Fruit fly (Drosophila melanogaster): ENCODE results near the gene CG42704.

The CG42704 gene

DNA sequence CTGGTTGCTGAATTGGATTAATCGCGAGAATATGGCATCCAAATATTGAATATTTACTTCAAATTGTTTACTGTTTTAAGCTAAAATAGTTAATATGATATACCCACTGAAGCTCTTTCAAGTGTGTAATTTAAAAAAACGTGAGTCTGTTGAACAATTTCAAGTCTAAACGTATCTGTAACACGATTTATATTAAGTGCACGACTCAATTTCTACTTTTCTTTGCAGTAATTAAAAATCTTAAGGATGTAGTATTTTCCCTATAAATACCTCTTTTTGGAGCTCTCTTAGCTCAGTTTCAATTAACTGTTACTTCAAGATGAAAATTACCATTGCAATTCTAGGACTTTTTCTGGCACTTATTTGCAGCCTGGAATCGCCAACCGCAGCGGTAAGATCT lies at the start of gene CG42704:
CG42704 (plus strand) TSS at position 301 of the 400 bp plus-strand sequence.
- TF ChIP-seq CG17801 (GFP tag; optimal IDR thresholded peaks at IDR 0.05; ENCODE audit: partially characterized antibody), result no peak

DNA sequence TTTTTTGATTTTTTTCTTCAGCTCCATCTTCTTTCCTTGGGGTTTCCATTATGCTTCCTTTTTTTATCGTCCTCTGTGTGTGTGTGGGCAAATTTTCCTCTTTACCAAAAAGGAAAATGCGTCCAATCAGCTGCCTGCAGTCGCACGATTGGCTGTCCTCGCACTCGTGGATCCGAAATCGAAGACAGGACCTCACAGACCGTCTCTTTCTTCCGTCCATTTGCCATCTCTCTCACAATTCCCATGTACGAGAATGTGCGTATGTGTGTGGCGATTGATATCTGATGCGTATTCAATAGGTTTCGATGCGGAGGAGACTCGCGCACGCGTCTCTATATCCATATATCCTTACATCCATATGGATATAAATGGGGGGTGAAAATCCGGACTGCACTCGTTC lies 44.1 kb upstream of the CG42704 start:
- no peak for TF ChIP-seq CG17801 (GFP tag; optimal IDR thresholded peaks at IDR 0.05; ENCODE audit: partially characterized antibody)

dm6 chrX:7372475-7372874 lies 40.0 kb upstream of the CG42704 start:
- TF ChIP-seq CG17801 (GFP tag; optimal IDR thresholded peaks at IDR 0.05; ENCODE audit: partially characterized antibody), result no peak

DNA sequence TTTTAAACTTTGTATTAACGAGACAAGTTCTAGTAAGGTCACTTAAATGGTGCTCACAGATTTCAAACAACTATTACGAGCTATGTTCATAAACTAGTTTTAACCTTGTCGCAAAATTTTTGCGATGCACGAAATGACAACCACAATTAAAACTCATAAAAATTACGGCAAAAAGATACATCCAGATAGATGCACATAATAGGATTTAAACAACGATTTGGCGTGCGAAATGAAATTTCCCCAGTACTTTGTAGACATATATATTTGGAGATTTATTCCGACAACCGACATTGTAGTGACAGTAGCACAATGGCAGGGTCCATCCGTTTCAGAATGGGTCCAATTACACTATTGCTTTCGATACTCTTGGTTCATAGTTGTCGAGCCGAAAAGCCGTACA lies 34.6 kb upstream of the CG42704 start, which contains the start of gene CheA7a:
CheA7a (plus strand) TSS at position 301 of the 400 bp plus-strand sequence.
- no peak for TF ChIP-seq CG17801 (GFP tag; optimal IDR thresholded peaks at IDR 0.05; ENCODE audit: partially characterized antibody)

DNA sequence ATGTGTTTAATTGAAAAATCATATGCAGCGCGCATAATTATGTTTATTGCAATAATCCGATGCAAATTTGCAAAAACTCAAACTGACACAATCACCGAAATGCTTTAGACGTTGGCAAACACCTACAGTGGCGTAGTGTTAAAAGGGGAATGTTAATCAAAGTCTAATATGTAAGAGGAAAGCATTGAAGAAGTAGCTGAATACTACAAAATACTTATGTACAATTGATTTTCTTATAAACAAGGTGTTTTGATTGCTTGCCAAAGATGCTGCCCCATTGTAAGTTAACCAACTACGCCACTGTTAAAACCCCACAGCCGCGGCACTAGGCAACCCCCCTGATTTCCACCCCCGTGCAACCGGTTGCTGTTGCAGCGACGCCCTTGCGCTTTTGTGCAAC lies 32.9 kb upstream of the CG42704 start:
- TF ChIP-seq CG17801 (GFP tag; optimal IDR thresholded peaks at IDR 0.05; ENCODE audit: partially characterized antibody), result no peak

- TF ChIP-seq CG17801 (GFP tag; optimal IDR thresholded peaks at IDR 0.05; ENCODE audit: partially characterized antibody), result no peak
Measured at dm6 chrX:7382890-7383289, 29.6 kb upstream of the CG42704 start, which contains the start of gene CG42781. Gene CG42781, minus strand, starts transcription at chrX:7382990.

- TF ChIP-seq CG17801 (GFP tag; optimal IDR thresholded peaks at IDR 0.05; ENCODE audit: partially characterized antibody), result no peak
Measured at dm6 chrX:7403074-7403473, 9.4 kb upstream of the CG42704 start, which contains the start of gene CG15035. Gene CG15035, minus strand, starts transcription at chrX:7403174.

- TF ChIP-seq CG17801 (GFP tag; optimal IDR thresholded peaks at IDR 0.05; ENCODE audit: partially characterized antibody), result no peak
Measured at dm6 chrX:7405697-7406096, 6.8 kb upstream of the CG42704 start, which contains the start of gene CG1677. Gene CG1677, minus strand, starts transcription at chrX:7405797.

- no peak for TF ChIP-seq CG17801 (GFP tag; optimal IDR thresholded peaks at IDR 0.05; ENCODE audit: partially characterized antibody)
Measured at dm6 chrX:7406908-7407307, 5.6 kb upstream of the CG42704 start, which contains the start of gene CG32727. Gene CG32727, plus strand, starts transcription at chrX:7407208.

DNA sequence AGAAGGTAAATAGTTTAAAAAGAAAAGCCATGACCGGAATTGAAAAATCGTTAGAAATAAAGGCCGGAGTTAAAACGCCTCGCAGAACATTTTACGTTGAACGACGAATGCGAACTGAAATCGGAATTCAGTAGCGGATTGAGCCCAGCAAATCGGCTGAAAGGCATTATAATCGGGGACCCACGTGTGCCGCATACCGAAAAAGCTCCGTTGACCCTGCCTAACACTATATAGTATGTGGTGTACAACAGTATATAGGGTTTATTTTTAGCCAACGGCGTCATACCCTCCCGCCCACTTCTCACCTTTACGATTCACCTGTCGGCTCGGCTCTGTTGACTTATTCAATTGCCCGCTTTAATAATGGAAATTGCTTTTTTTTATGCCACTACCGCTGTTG lies 662 bp upstream of the CG42704 start, which contains the start of gene CG42246:
CG42246 (minus strand) TSS at position 101 of the 400 bp plus-strand sequence.
- TF ChIP-seq CG17801 (GFP tag; optimal IDR thresholded peaks at IDR 0.05; ENCODE audit: partially characterized antibody), result no peak

DNA sequence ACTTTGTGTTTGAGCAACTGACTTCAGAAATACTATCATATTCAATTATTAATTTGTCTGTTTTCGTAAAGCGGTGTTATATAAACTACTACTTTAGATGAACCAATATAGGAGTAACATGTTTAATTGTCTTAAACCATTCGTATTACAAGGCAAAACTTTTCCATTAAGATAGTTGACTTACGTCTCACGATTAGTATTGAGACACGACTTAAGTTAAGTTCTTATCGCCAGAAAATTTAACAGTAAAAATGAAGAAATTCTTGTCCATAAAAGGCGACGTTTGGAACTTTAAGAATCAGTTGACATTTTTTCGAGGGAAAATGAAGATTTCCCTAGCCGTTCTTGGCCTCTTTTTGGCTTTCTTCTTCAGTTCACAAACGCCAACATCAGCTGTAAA lies 1.1 kb downstream of the CG42704 start, which contains the start of gene CG42705:
CG42705 (plus strand) TSS at position 301 of the 400 bp plus-strand sequence.
- TF ChIP-seq CG17801 (GFP tag; optimal IDR thresholded peaks at IDR 0.05; ENCODE audit: partially characterized antibody), result no peak

dm6 chrX:7415027-7415426 lies 2.6 kb downstream of the CG42704 start:
- no peak for TF ChIP-seq CG17801 (GFP tag; optimal IDR thresholded peaks at IDR 0.05; ENCODE audit: partially characterized antibody)

DNA sequence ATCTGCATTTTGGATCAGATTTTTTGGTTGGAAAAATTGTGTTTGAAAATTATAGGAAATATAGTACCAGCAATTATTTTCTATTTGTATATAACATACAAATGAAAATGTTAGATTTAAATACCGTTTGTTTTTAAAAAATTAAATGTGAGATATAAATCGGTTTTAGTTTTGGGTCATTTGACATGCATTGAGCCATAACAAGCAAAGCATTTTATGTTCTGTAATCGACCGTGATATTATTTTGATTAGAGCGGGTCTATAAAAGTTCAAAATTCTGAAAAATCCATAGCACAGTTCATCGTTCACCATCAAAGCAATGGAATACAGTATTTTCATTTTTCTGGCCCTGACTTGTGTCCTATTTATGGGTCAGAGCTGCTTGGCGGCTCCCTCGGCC lies 4.5 kb downstream of the CG42704 start, which contains the start of gene CG34337:
CG34337 (plus strand) TSS at position 301 of the 400 bp plus-strand sequence.
- TF ChIP-seq CG17801 (GFP tag; optimal IDR thresholded peaks at IDR 0.05; ENCODE audit: partially characterized antibody), result no peak

dm6 chrX:7417875-7418274 lies 5.4 kb downstream of the CG42704 start:
- no peak for TF ChIP-seq CG17801 (GFP tag; optimal IDR thresholded peaks at IDR 0.05; ENCODE audit: partially characterized antibody)

dm6 chrX:7418294-7418693 lies 5.8 kb downstream of the CG42704 start, which contains the start of gene rumpel:
Gene rumpel, plus strand, starts transcription at chrX:7418594.
- TF ChIP-seq CG17801 (GFP tag; optimal IDR thresholded peaks at IDR 0.05; ENCODE audit: partially characterized antibody), result no peak

DNA sequence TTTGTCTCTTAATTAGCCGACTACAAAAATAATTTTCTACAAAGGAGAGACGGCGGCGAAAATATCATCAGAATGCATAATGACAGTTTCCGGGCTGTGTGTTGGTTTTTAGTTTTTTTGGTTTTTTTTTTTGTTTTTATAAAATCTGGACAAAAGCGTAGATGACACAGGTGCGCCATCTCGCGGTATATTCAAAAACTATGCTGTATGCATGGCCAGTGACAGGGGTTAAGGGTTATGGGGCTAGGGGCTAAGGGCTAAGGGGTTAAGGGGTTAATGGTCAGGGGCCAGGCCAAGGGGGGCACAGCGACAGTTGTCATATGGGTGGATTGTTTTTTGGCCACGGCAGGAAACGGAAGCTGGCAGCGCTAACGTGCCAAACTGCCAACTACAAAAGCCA lies 10.1 kb downstream of the CG42704 start:
- no peak for TF ChIP-seq CG17801 (GFP tag; optimal IDR thresholded peaks at IDR 0.05; ENCODE audit: partially characterized antibody)

DNA sequence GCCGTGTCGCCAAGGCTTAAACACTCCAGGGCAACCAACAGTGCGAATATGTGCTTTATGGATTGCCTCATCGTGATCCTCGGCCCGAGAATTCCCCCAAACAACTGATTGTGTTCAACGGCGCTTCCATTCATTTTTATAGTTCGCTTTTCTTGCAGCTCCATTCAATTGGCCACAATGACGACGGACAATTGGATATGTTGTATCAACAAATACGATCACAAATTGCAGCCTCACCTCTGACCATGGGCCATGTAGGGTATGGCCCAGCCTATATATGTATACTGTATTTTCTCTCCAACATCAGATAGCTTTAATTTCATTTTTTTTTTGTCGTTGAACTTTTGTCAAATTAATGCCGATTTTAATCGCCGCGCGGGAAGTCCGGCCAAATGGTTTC lies 12.3 kb downstream of the CG42704 start, which contains the start of gene CG15036:
CG15036 (minus strand) TSS at position 101 of the 400 bp plus-strand sequence.
- no peak for TF ChIP-seq CG17801 (GFP tag; optimal IDR thresholded peaks at IDR 0.05; ENCODE audit: partially characterized antibody)
